Worm (Caenorhabditis elegans): Measurements from ENCODE around the gene Y53F4B.10.

ce11 chrII:15003410-15003809 is at the start of gene Y53F4B.10:
- TF ChIP-seq R02D3.7 (tag; optimal IDR thresholded peaks at IDR 0.05): no peak
- TF ChIP-seq mdl-1 (tag; optimal IDR thresholded peaks at IDR 0.05): no peak
- no peak for TF ChIP-seq nhr-23 (tag; optimal IDR thresholded peaks at IDR 0.05)
- TF ChIP-seq peb-1 (tag; optimal IDR thresholded peaks at IDR 0.05): no peak
- TF ChIP-seq lin-11 (tag; optimal IDR thresholded peaks at IDR 0.05): no peak
- TF ChIP-seq skn-1 (tag; optimal IDR thresholded peaks at IDR 0.05): no peak
- TF ChIP-seq nhr-11 (tag; optimal IDR thresholded peaks at IDR 0.05): no peak
- TF ChIP-seq F13H6.1 (tag; optimal IDR thresholded peaks at IDR 0.05): no peak
- TF ChIP-seq ceh-16 (tag; optimal IDR thresholded peaks at IDR 0.05): no peak
